Fruit fly (Drosophila melanogaster): Measurements from ENCODE around the gene JMJD7.

Gene JMJD7

DNA sequence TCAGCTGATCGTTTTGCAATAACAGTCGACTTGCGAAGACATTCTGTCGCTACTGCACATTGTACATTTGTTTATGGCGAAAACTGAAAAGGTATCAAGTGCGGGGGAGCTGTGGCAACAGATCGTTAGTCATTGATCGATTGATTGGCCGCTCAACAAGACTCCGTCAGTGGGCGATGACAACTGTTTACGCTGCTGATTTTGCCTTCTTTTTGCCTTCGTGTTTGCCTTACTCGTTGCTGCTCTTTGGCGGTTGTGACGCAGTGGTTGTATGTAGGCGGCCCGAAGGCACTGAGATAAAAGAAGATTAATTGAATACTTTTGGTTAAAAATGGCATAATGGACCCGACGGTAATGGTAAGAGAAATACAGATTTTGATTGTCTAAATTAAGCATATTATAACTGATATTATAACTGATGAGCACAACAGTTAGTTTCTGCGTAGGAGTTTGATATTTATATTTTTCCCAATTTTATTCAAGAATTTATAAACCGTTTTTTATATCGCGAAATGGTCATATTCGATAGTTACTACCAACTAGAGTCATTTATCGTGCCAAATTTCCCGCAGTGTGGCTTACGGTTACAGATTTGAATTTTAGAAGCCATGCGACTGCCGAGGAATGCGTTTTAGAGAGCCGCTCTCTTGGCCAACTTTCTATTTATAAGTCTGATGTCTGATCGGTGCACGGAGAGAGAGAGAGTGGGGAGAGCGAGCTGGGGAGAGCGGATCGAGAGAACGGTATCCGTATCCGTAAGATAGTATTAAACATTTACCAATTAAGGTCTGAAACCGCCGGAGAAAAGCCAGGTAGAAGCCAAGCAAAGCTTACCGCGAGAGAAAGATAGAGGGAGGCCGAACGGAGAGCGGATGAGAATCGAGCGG, 26.7 kb upstream of the JMJD7 start (continued):
- no peak for TF ChIP-seq knrl (GFP tag; IDR thresholded peaks at IDR 0.05; ENCODE audit: partially characterized antibody)

DNA sequence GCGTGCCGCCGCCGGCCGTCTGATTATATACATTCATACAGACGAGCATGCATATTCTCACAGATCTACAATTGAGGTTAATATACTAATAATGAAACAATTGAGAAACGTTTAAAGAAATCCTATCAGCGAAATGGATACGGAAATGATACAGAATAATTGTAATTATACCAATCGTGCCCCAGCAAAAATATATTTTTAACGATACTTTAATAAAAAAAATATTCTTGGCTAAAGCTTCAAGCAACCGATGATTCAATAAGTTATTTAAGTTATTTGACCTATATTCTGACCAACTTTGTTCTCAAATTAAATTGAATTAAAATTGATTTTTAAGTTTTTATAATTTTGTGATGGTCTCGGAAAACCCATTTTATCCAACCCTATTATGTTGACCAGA, 26.0 kb upstream of the JMJD7 start:
- TF ChIP-seq CG6689 (GFP tag; IDR thresholded peaks at IDR 0.05) (peak; percentile 36), CG7839 (tag; optimal IDR thresholded peaks at IDR 0.05) (no peak), Blimp-1 (GFP tag; optimal IDR thresholded peaks at IDR 0.05) (peak; percentile 14), CG11695 (GFP tag; IDR thresholded peaks at IDR 0.05) (0 out of 3 replicates have a peak, but pooled peaks have one; percentile 9), tap (tag; optimal IDR thresholded peaks at IDR 0.05) (peak; percentile 37), insv (GFP tag; optimal IDR thresholded peaks at IDR 0.05) (no peak), esg (GFP tag; conservative IDR thresholded peaks at IDR 0.05) (0 out of 2 replicates have a peak, but pooled peaks have one; percentile 10), Sox100B (GFP tag; optimal IDR thresholded peaks at IDR 0.05) (peak; percentile 27), Oaz (GFP tag; IDR thresholded peaks at IDR 0.05) (no peak), CG12236 (GFP tag; optimal IDR thresholded peaks at IDR 0.05) (no peak), row (GFP tag; IDR thresholded peaks at IDR 0.05) (0 out of 3 replicates have a peak, but pooled peaks have one; percentile 5), nmo (GFP tag; optimal IDR thresholded peaks at IDR 0.05) (peak; percentile 43), so (GFP tag; IDR thresholded peaks at IDR 0.05) (0 out of 3 replicates have a peak, but pooled peaks have one; percentile 32), kah (GFP tag; optimal IDR thresholded peaks at IDR 0.05) (no peak), pzg (GFP tag; optimal IDR thresholded peaks at IDR 0.05) (no peak), sr (GFP tag; IDR thresholded peaks at IDR 0.05) (0 out of 3 replicates have a peak, but pooled peaks have one; percentile 47), tgo (GFP tag; IDR thresholded peaks at IDR 0.05) (peak; percentile 27; the same call in 1 of the 3 replicates), prd (optimal IDR thresholded peaks at IDR 0.05) (no peak), prd (GFP tag; IDR thresholded peaks at IDR 0.05) (peak; percentile 10; the same call in 1 of the 3 replicates), CG31365 (tag; optimal IDR thresholded peaks at IDR 0.05) (no peak), CG10147 (GFP tag; optimal IDR thresholded peaks at IDR 0.05) (peak; percentile 11), CG11696 (GFP tag; IDR thresholded peaks at IDR 0.05) (peak; percentile 69), CG8478 (optimal IDR thresholded peaks at IDR 0.05) (no peak), Ptx1 (GFP tag; IDR thresholded peaks at IDR 0.05) (peak; percentile 34; the same call in 1 of the 2 replicates), slbo (GFP tag; IDR thresholded peaks at IDR 0.05) (peak; percentile 15; the same call in 1 of the 2 replicates), dmrt99B (tag; optimal IDR thresholded peaks at IDR 0.05) (peak; percentile 25), CG11504 (tag; optimal IDR thresholded peaks at IDR 0.05) (peak; percentile 60), CG16863 (GFP tag; optimal IDR thresholded peaks at IDR 0.05) (no peak), fd96Cb (tag; optimal IDR thresholded peaks at IDR 0.05) (peak; percentile 24)

DNA sequence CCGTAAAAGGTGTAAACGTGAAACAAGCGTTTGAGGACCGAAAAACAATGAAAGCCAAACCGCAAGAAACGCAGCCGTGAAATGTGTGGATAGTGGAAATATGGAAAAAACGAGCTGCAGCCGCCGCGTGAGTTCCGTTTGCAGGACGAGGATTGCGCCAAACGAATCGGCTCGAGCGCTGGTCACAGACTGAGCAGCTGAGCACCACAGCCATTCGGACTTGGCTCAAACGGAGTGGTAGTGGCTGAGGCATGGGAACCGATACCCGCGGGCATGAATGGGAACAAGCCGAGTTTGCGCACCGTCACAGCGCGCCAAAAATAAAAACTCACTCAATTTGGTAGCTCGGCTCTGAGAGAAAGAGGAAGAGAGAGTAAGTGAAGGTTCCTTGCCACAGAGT, 24.5 kb upstream of the JMJD7 start, which contains the start of gene CG10089:
Gene CG10089 (minus strand): TSS at position 181 of the 400 bp plus-strand sequence.
- no peak for TF ChIP-seq C15 (GFP tag; IDR thresholded peaks at IDR 0.05)
- no peak for TF ChIP-seq CG43689 (GFP tag; IDR thresholded peaks at IDR 0.05)
- TF ChIP-seq her (GFP tag; optimal IDR thresholded peaks at IDR 0.05): no peak
- TF ChIP-seq z (GFP tag; IDR thresholded peaks at IDR 0.05): peak; percentile 93
- no peak for TF ChIP-seq Dek (tag; optimal IDR thresholded peaks at IDR 0.05)
- no peak for TF ChIP-seq CG2678 (tag; optimal IDR thresholded peaks at IDR 0.05)
- TF ChIP-seq zen (tag; optimal IDR thresholded peaks at IDR 0.05): no peak
- TF ChIP-seq Ptx1 (GFP tag; IDR thresholded peaks at IDR 0.05): no peak
- TF ChIP-seq amos (GFP tag; IDR thresholded peaks at IDR 0.05; ENCODE audit: partially characterized antibody): peak; percentile 14; the same call in 1 of the 2 replicates
- TF ChIP-seq CG4424 (GFP tag; optimal IDR thresholded peaks at IDR 0.05): no peak
- peak in 1 of 2 experiments; percentile 11 for TF ChIP-seq Trl (optimal IDR thresholded peaks at IDR 0.05)
- no peak for TF ChIP-seq Trl (GFP tag; optimal IDR thresholded peaks at IDR 0.05)
- no peak for TF ChIP-seq CG31441 (GFP tag; IDR thresholded peaks at IDR 0.05)
- no peak for TF ChIP-seq oc (tag; optimal IDR thresholded peaks at IDR 0.05)
- TF ChIP-seq CG31388 (GFP tag; optimal IDR thresholded peaks at IDR 0.05): no peak
- TF ChIP-seq peb (GFP tag; IDR thresholded peaks at IDR 0.05): no peak
- TF ChIP-seq ranshi (GFP tag; IDR thresholded peaks at IDR 0.05): no peak
- TF ChIP-seq Mes4 (GFP tag; optimal IDR thresholded peaks at IDR 0.05): no peak
- TF ChIP-seq HmgD (GFP tag; optimal IDR thresholded peaks at IDR 0.05): no peak
- TF ChIP-seq zf30C (GFP tag; optimal IDR thresholded peaks at IDR 0.05): no peak
- no peak for TF ChIP-seq Hr39 (optimal IDR thresholded peaks at IDR 0.05)

Measured in whole organism, embryonic.